Worm (Caenorhabditis elegans) whole organism, midembryonic: ENCODE measurements around the gene pks-1.

ENCODE experiments used
- T22C8.4 ChIP-seq: fragments of 200-800 bp; sonication (Bioruptor generic); IDR thresholded peaks from 2 replicates; pipeline ENCODE4 v1.3.6; 2022; ENCODE audit warnings: missing genetic modification characterization, missing compliant biosample characterization
- cog-1 ChIP-seq: sonication (generic microtip); optimal IDR thresholded peaks from 2 replicates; lab custom pipeline; 2016; ENCODE audit warnings: missing genetic modification characterization, missing compliant biosample characterization
- flt-1 ChIP-seq: fragments of 200-800 bp; sonication (Bioruptor generic); IDR thresholded peaks from 2 replicates; pipeline ENCODE4 v1.3.6; 2022; ENCODE audit warnings: missing genetic modification characterization, missing compliant biosample characterization
- klf-2 ChIP-seq: fragments of 200-800 bp; sonication (Bioruptor generic); conservative IDR thresholded peaks from 2 replicates; pipeline ENCODE4 v1.3.6; 2022; ENCODE audit warnings: missing genetic modification reagents, missing genetic modification characterization, missing compliant biosample characterization
- med-1 ChIP-seq: sonication (generic microtip); optimal IDR thresholded peaks from 2 replicates; lab custom pipeline; 2017; ENCODE audit warnings: missing genetic modification characterization, mild to moderate bottlenecking, missing compliant biosample characterization, antibody characterized with exemption, missing genetic modification reagents; ENCODE audit not compliant: insufficient read depth
- ref-1 ChIP-seq: fragments of 200-800 bp; sonication (Bioruptor generic); conservative IDR thresholded peaks from 2 replicates; pipeline ENCODE4 v1.3.6; 2022; ENCODE audit warnings: missing genetic modification reagents, missing genetic modification characterization, missing compliant biosample characterization
- tab-1 ChIP-seq: fragments of 200-800 bp; sonication (Bioruptor generic); IDR thresholded peaks from 2 replicates; pipeline ENCODE4 v1.3.6; 2022; ENCODE audit warnings: missing genetic modification characterization, missing compliant biosample characterization
- ztf-23 ChIP-seq: fragments of 200-800 bp; sonication (Bioruptor generic); IDR thresholded peaks from 2 replicates; pipeline ENCODE4 v1.3.6; 2022; ENCODE audit warnings: missing genetic modification reagents, missing genetic modification characterization, missing compliant biosample characterization
- ztf-29 ChIP-seq: fragments of 200-800 bp; sonication (Bioruptor generic); IDR thresholded peaks from 2 replicates; pipeline ENCODE4 v1.3.6; 2022; ENCODE audit warnings: missing genetic modification reagents, missing genetic modification characterization, missing compliant biosample characterization

Gene pks-1

DNA sequence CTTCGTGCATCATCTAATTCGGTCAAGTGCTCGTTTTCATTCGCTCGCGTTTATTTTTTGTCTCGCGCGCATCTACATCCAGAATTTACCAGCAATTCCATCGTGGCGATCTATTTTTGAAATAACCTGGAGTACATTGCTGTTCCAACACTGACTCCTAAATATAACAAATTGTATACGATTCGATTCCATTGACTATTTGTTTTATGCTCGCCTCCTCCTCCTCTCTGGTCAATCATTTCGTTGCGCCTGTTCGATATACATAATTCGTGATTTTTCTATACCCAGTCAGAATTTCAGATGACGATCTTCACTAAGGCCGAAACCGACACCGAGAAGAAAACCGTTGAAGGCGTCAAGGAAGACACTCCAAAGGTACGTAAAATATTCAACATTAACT, 31.3 kb downstream of the pks-1 start, which contains the start of gene itm-2:
Gene itm-2, plus strand, starts transcription at position 301 of the 400 bp plus-strand sequence.
- TF ChIP-seq klf-2 (GFP tag; lab: Robert Waterston, UW) = no peak
- TF ChIP-seq tab-1 (GFP tag; lab: Robert Waterston, UW) = no peak
- TF ChIP-seq med-1 (GFP tag; lab: Kevin White, UChicago) = no peak
- no peak for TF ChIP-seq T22C8.4 (GFP tag; lab: Robert Waterston, UW)
- no peak for TF ChIP-seq ztf-29 (GFP tag; lab: Robert Waterston, UW)
- TF ChIP-seq cog-1 (tag; lab: Kevin White, UChicago) = no peak
- no peak for TF ChIP-seq ref-1 (GFP tag; lab: Robert Waterston, UW)
- no peak for TF ChIP-seq ztf-23 (GFP tag; lab: Robert Waterston, UW)
- TF ChIP-seq flt-1 = no peak

DNA sequence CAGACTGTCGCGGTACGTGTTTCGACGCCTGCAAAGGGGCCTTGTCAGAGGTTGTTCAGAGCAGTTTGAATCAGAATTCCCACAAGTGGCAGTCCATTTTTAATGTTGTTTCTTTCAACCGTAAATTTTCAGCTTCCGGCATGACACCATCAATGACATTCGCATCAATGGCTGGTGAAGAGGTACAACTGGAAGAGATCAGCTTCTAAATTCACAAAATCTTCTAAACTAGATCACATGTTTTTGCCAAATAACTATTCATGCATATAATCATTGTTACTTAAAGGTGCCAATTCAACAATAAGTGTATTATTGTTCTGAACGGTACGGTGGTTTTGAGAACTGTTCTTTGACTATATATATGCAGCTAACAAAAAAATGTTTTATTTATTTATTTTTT, 33.8 kb downstream of the pks-1 start:
- TF ChIP-seq flt-1 = no peak

DNA sequence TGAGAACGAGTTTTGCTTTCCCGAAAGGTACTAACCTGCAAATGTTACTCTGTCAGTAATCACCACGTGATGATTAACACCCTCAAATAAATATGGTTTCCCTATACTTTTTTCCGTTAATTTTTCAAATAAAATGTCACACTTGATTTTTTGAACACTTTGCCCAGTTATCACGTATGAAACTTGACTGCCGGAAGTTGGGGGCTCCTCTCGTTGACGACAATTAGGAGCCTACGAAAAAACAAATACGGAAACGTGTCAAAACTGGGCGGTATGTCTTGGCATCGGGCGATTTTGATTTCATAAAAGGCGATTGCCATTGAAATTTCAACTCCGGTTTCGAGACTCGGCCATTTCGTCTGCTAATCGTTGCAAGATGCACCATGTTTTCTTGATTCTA, 34.3 kb downstream of the pks-1 start, which contains the start of gene C25F6.8:
Gene C25F6.8, plus strand, starts transcription at position 301 of the 400 bp plus-strand sequence.
- TF ChIP-seq ztf-29 (GFP tag; lab: Robert Waterston, UW) (no peak), T22C8.4 (GFP tag; lab: Robert Waterston, UW) (no peak), cog-1 (tag; lab: Kevin White, UChicago) (no peak), med-1 (GFP tag; lab: Kevin White, UChicago) (no peak), klf-2 (GFP tag; lab: Robert Waterston, UW) (no peak), ztf-23 (GFP tag; lab: Robert Waterston, UW) (no peak), flt-1 (no peak), tab-1 (GFP tag; lab: Robert Waterston, UW) (no peak), ref-1 (GFP tag; lab: Robert Waterston, UW) (no peak)

DNA sequence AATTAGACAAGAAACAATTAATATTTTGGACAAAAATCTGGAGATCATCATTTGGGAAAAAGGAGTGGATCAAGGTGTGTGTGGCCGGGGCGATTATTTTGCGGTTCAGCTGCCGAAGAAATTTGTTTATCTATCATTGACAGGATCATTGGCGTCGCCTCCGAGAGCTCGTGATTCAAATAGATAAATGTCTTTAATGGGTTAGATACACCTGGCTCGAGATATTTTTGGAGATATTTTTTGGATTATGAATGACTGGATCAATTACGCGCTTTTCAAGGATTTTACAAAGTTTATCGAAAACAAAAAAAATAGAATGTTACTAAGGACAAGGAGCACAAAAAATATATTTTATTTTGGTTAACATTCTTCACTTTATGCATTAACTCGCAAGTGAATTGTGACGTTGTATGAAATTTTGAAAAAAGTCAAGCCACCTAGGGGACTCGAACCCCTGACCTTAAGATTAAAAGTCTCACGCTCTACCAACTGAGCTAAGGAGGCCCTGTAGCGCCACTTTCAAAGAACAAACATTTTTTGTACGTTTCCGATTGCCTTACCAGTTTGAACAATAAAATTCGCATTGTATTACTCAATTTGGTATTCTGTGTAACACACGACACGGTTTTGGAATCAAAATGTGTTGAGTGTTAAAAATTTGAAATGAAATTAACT, 37.3 kb downstream of the pks-1 start, which contains the start of gene C25F6.6:
Gene C25F6.6, minus strand, starts transcription at position 51 of the 675 bp plus-strand sequence.
- no peak for TF ChIP-seq flt-1
- TF ChIP-seq ref-1 (GFP tag; lab: Robert Waterston, UW) = no peak
- TF ChIP-seq med-1 (GFP tag; lab: Kevin White, UChicago) = no peak
- TF ChIP-seq klf-2 (GFP tag; lab: Robert Waterston, UW) = no peak
- no peak for TF ChIP-seq tab-1 (GFP tag; lab: Robert Waterston, UW)
- TF ChIP-seq T22C8.4 (GFP tag; lab: Robert Waterston, UW) = no peak
- no peak for TF ChIP-seq ztf-23 (GFP tag; lab: Robert Waterston, UW)
- TF ChIP-seq cog-1 (tag; lab: Kevin White, UChicago) = no peak
- TF ChIP-seq ztf-29 (GFP tag; lab: Robert Waterston, UW) = no peak

DNA sequence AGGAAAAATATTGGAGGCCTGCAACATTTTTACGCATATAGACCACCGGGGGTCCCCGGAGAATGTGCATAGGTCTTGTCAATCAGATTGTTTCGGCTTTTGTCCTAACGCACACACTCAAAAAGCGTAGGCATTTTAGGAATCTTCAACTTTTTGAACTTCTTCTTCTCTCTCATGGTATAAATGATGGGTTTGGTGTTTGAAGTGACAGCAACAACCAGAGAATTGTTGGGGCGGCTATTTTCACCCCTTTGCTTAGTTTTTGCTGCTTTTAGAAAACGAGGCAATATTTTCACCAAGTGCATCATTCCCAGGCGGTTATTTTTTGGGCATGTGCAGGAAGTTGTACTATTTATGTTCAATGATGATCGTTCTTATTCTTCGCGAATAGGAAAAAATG, 38.1 kb downstream of the pks-1 start:
- TF ChIP-seq T22C8.4 (GFP tag; lab: Robert Waterston, UW) (no peak), cog-1 (tag; lab: Kevin White, UChicago) (no peak), med-1 (GFP tag; lab: Kevin White, UChicago) (no peak), tab-1 (GFP tag; lab: Robert Waterston, UW) (no peak), klf-2 (GFP tag; lab: Robert Waterston, UW) (no peak), ztf-29 (GFP tag; lab: Robert Waterston, UW) (no peak), ref-1 (GFP tag; lab: Robert Waterston, UW) (no peak), ztf-23 (GFP tag; lab: Robert Waterston, UW) (no peak), flt-1 (no peak)

DNA sequence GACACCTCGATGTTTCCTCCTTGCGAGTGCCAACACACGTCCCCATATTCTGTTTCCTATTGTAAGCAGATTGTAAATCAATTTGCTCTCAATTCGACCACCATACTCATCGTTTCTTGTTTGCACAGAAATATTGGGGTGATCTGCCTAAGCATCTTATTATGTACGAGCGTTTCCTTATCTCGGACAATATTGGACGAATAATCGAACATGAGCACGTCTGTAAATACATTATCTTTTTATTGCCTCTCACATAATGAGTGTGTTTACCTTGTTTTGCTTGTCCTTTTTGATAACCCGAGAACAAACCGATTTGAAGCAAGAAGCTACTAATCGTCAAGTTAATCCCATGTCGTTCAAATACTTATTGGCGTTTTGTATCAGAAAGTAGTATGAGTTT, 41.5 kb downstream of the pks-1 start:
- TF ChIP-seq flt-1 (no peak), T22C8.4 (GFP tag; lab: Robert Waterston, UW) (no peak), tab-1 (GFP tag; lab: Robert Waterston, UW) (no peak), ztf-23 (GFP tag; lab: Robert Waterston, UW) (no peak), cog-1 (tag; lab: Kevin White, UChicago) (no peak), ref-1 (GFP tag; lab: Robert Waterston, UW) (no peak), ztf-29 (GFP tag; lab: Robert Waterston, UW) (no peak), klf-2 (GFP tag; lab: Robert Waterston, UW) (no peak), med-1 (GFP tag; lab: Kevin White, UChicago) (no peak)

DNA sequence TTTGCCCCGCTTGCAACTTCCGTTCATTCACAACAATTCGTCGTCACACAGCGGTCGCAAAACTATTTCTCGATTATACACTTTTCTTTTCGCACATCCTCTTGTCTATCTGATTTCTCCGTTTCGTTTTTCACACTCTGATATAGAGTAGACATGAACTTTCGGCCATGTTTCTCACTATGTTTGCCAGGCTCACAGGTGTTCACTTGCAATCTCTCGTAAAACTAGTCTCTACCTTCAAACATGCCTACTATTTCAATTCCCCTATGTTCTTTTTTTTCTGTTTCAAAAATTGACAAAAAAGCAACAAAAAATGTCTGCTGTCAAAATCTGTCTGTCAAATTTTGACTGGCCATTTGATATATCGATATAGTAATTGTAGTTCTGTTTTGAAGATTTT, 43.6 kb downstream of the pks-1 start:
- TF ChIP-seq klf-2 (GFP tag; lab: Robert Waterston, UW) (no peak), ref-1 (GFP tag; lab: Robert Waterston, UW) (no peak), ztf-23 (GFP tag; lab: Robert Waterston, UW) (no peak), med-1 (GFP tag; lab: Kevin White, UChicago) (no peak), T22C8.4 (GFP tag; lab: Robert Waterston, UW) (no peak), flt-1 (no peak), tab-1 (GFP tag; lab: Robert Waterston, UW) (no peak), ztf-29 (GFP tag; lab: Robert Waterston, UW) (no peak), cog-1 (tag; lab: Kevin White, UChicago) (no peak)

DNA sequence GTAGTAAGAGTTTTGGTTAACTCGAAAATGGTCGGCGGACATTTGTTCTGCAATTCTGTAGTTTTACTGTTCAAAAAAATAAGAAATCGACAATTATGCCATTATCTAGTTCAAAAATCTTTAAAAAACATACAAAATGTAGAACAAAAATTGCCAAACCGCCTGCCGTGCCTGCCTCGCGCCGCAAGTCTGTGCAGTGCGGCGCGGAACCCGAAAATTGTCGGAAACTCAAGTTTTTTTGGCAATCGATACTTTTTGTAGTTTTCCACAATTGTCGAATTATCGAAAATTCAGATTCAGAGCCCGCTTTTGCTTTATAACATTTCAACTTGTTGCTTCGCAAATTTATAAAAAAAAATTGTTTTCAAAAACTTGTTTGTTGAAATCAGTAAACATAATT, 44.4 kb downstream of the pks-1 start:
- no peak for TF ChIP-seq tab-1 (GFP tag; lab: Robert Waterston, UW)
- TF ChIP-seq cog-1 (tag; lab: Kevin White, UChicago) = no peak
- no peak for TF ChIP-seq med-1 (GFP tag; lab: Kevin White, UChicago)
- TF ChIP-seq klf-2 (GFP tag; lab: Robert Waterston, UW) = no peak
- TF ChIP-seq ref-1 (GFP tag; lab: Robert Waterston, UW) = no peak
- TF ChIP-seq T22C8.4 (GFP tag; lab: Robert Waterston, UW) = no peak
- no peak for TF ChIP-seq flt-1
- TF ChIP-seq ztf-29 (GFP tag; lab: Robert Waterston, UW) = no peak
- no peak for TF ChIP-seq ztf-23 (GFP tag; lab: Robert Waterston, UW)

DNA sequence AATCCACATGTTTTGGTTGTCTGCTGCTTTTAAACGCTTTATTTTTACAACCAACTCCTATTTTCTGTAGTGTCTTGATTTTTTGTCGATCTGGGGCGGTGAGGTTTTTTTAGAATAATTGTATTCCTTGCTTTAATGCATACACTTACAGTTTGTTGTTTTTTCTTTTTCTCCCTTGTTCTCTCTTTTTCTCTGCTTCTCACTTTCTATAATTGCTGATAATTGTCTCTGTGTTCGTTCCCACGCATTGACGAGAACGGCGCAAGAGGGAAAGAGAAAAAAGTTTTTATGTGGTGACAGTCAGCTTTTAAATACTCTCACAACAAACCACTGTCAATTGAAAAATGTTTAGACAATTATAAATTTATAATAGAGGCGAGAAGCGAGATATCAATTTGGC, 45.1 kb downstream of the pks-1 start:
- TF ChIP-seq tab-1 (GFP tag; lab: Robert Waterston, UW) (no peak), med-1 (GFP tag; lab: Kevin White, UChicago) (no peak), ztf-29 (GFP tag; lab: Robert Waterston, UW) (no peak), flt-1 (no peak), cog-1 (tag; lab: Kevin White, UChicago) (no peak), T22C8.4 (GFP tag; lab: Robert Waterston, UW) (no peak), ztf-23 (GFP tag; lab: Robert Waterston, UW) (no peak)
